Fruit fly (Drosophila melanogaster) whole organism, embryonic: ENCODE measurements around the gene Nlg2.
A peak's percentile ranks its signal among the peaks of the same experiment; 100 is the strongest.

Experiments used
- B-H1 ChIP-seq: fragments of 200-800 bp; sonication (Bioruptor generic); IDR thresholded peaks from 3 replicates; pipeline ENCODE4 v1.3.6; 2022; ENCODE audit warnings: missing biosample characterization, missing genetic modification characterization
- Bgb ChIP-seq: fragments of 200-800 bp; sonication (Bioruptor generic); IDR thresholded peaks from 2 replicates; pipeline ENCODE4 v1.3.6; 2022; ENCODE audit warnings: missing biosample characterization, missing genetic modification characterization; ENCODE audit not compliant: partially characterized antibody
- CG10654 ChIP-seq: fragments of 200-800 bp; sonication (Bioruptor generic); optimal IDR thresholded peaks from 2 replicates; lab custom pipeline; 2016; ENCODE audit warnings: missing biosample characterization, missing genetic modification characterization
- CG12942 ChIP-seq: fragments of 200-800 bp; sonication (Bioruptor generic); optimal IDR thresholded peaks from 3 replicates; lab custom pipeline; 2016; ENCODE audit warnings: missing biosample characterization, missing genetic modification characterization
- CG14050 ChIP-seq: fragments of 200-800 bp; sonication (Bioruptor generic); IDR thresholded peaks from 3 replicates; pipeline ENCODE4 v1.3.6; 2022; ENCODE audit warnings: missing biosample characterization, missing genetic modification characterization
- CG15696 ChIP-seq: fragments of 200-800 bp; sonication (Bioruptor generic); optimal IDR thresholded peaks from 2 replicates; lab custom pipeline; 2019; ENCODE audit warnings: missing biosample characterization, mild to moderate bottlenecking, missing genetic modification characterization, moderate library complexity
- CG1832 ChIP-seq: fragments of 200-800 bp; sonication (Bioruptor generic); optimal IDR thresholded peaks from 2 replicates; lab custom pipeline; 2017; ENCODE audit warnings: missing biosample characterization, mild to moderate bottlenecking, missing genetic modification characterization, inconsistent platforms
- CG18599 ChIP-seq: fragments of 200-800 bp; sonication (Bioruptor generic); optimal IDR thresholded peaks from 3 replicates; lab custom pipeline; 2017; ENCODE audit warnings: missing biosample characterization, missing genetic modification characterization, mild to moderate bottlenecking, moderate library complexity, missing genetic modification reagents
- CG2875 ChIP-seq: fragments of 200-800 bp; sonication (Bioruptor generic); optimal IDR thresholded peaks from 2 replicates; lab custom pipeline; 2017; ENCODE audit warnings: missing biosample characterization, mild to moderate bottlenecking, missing genetic modification characterization, missing genetic modification reagents
- CG30431 ChIP-seq: fragments of 200-800 bp; sonication (Bioruptor generic); optimal IDR thresholded peaks from 2 replicates; lab custom pipeline; 2017; ENCODE audit warnings: missing biosample characterization, missing genetic modification characterization
- CG31224 ChIP-seq: fragments of 200-800 bp; sonication (Bioruptor generic); IDR thresholded peaks from 2 replicates; pipeline ENCODE4 v1.3.6; 2022; ENCODE audit warnings: missing biosample characterization, missing genetic modification characterization
- CG3163 ChIP-seq: fragments of 200-800 bp; sonication (Bioruptor generic); optimal IDR thresholded peaks from 3 replicates; lab custom pipeline; 2016; ENCODE audit warnings: missing biosample characterization, missing genetic modification characterization
- CG34376 ChIP-seq: fragments of 200-800 bp; sonication (Bioruptor generic); optimal IDR thresholded peaks from 2 replicates; lab custom pipeline; 2018; ENCODE audit warnings: missing biosample characterization, mild to moderate bottlenecking, missing genetic modification characterization
- CG7987 ChIP-seq: fragments of 200-800 bp; sonication (Bioruptor generic); optimal IDR thresholded peaks from 2 replicates; lab custom pipeline; 2018; ENCODE audit warnings: missing biosample characterization, mild to moderate bottlenecking, missing genetic modification characterization, moderate library complexity
- CG8281 ChIP-seq: fragments of 200-800 bp; sonication (Bioruptor generic); optimal IDR thresholded peaks from 2 replicates; lab custom pipeline; 2018; ENCODE audit warnings: missing biosample characterization, mild to moderate bottlenecking, missing genetic modification characterization, moderate library complexity
- CG8388 ChIP-seq: fragments of 200-800 bp; sonication (Bioruptor generic); optimal IDR thresholded peaks from 2 replicates; lab custom pipeline; 2019; ENCODE audit warnings: missing biosample characterization, mild to moderate bottlenecking, missing genetic modification characterization, moderate library complexity
- D19A ChIP-seq: fragments of 200-800 bp; optimal IDR thresholded peaks from 3 replicates; lab custom pipeline; 2019; ENCODE audit warnings: missing biosample characterization, mild to moderate bottlenecking, missing genetic modification characterization, moderate library complexity
- Dad ChIP-seq: fragments of 200-800 bp; sonication (Bioruptor generic); optimal IDR thresholded peaks from 3 replicates; lab custom pipeline; 2016; ENCODE audit warnings: missing biosample characterization, missing genetic modification characterization
- Dfd ChIP-seq, 2 experiments: fragments of >200 bp; optimal IDR thresholded peaks; 2 replicates each; lab custom pipeline; 2017; ENCODE audit warnings: missing biosample characterization in 2 of 2, missing genetic modification characterization in 2 of 2
- Drgx ChIP-seq: fragments of 200-800 bp; sonication (Bioruptor generic); IDR thresholded peaks from 2 replicates; pipeline ENCODE4 v1.3.6; 2022; ENCODE audit warnings: missing biosample characterization, missing genetic modification characterization
- H2.0 ChIP-seq: fragments of 200-800 bp; sonication (Bioruptor generic); IDR thresholded peaks from 2 replicates; pipeline ENCODE4 v1.3.6; 2022; ENCODE audit warnings: missing biosample characterization, missing genetic modification characterization
- Lpt ChIP-seq: fragments of >200 bp; optimal IDR thresholded peaks from 2 replicates; lab custom pipeline; 2018; ENCODE audit warnings: missing biosample characterization, missing genetic modification characterization
- MBD-R2 ChIP-seq: fragments of 200-800 bp; sonication (Bioruptor generic); IDR thresholded peaks from 2 replicates; pipeline ENCODE4 v1.3.6; 2022; ENCODE audit warnings: missing biosample characterization, missing genetic modification characterization
- Mad ChIP-seq: fragments of 200-800 bp; sonication (Bioruptor generic); optimal IDR thresholded peaks from 2 replicates; lab custom pipeline; 2016; ENCODE audit warnings: missing biosample characterization, missing genetic modification characterization
- Nf-YA ChIP-seq: fragments of 200-800 bp; sonication (Bioruptor generic); IDR thresholded peaks from 2 replicates; pipeline ENCODE4 v1.3.6; 2022; ENCODE audit warnings: missing biosample characterization, missing genetic modification characterization
- PHDP ChIP-seq: fragments of 200-800 bp; sonication (Bioruptor generic); optimal IDR thresholded peaks from 3 replicates; lab custom pipeline; 2018; ENCODE audit warnings: missing biosample characterization, mild to moderate bottlenecking, missing genetic modification characterization, moderate library complexity
- bigmax ChIP-seq: fragments of 200-800 bp; sonication (Bioruptor generic); optimal IDR thresholded peaks from 2 replicates; lab custom pipeline; 2018; ENCODE audit warnings: missing biosample characterization, mild to moderate bottlenecking, missing genetic modification characterization
- br ChIP-seq: fragments of >200 bp; optimal IDR thresholded peaks from 2 replicates; lab custom pipeline; 2017
- chm ChIP-seq: fragments of 200-800 bp; sonication (Bioruptor generic); IDR thresholded peaks from 2 replicates; pipeline ENCODE4 v1.3.6; 2022; ENCODE audit warnings: missing biosample characterization, missing genetic modification characterization
- ci ChIP-seq: fragments of 200-800 bp; sonication (Bioruptor generic); IDR thresholded peaks from 3 replicates; pipeline ENCODE4 v1.3.6; 2022; ENCODE audit warnings: missing biosample characterization, missing genetic modification characterization
- crc ChIP-seq: fragments of 200-800 bp; sonication (Bioruptor generic); optimal IDR thresholded peaks from 2 replicates; lab custom pipeline; 2016; ENCODE audit warnings: missing biosample characterization, missing genetic modification characterization
- crol ChIP-seq: fragments of 200-800 bp; sonication (Bioruptor generic); IDR thresholded peaks from 2 replicates; pipeline ENCODE4 v1.3.6; 2022; ENCODE audit warnings: missing biosample characterization, missing genetic modification characterization
- dimm ChIP-seq: fragments of 200-800 bp; sonication (Bioruptor generic); IDR thresholded peaks from 2 replicates; pipeline ENCODE4 v1.3.6; 2022; ENCODE audit warnings: missing biosample characterization, missing genetic modification characterization
- dpn ChIP-seq, 2 experiments: fragments of 200-800 bp; sonication (Bioruptor generic); optimal IDR thresholded peaks; 3 replicates each; lab custom pipeline; 2016; ENCODE audit warnings: missing biosample characterization in 2 of 2, missing genetic modification characterization in 2 of 2
- fd96Cb ChIP-seq: fragments of 200-800 bp; sonication (Bioruptor generic); optimal IDR thresholded peaks from 2 replicates; lab custom pipeline; 2018; ENCODE audit warnings: missing biosample characterization, mild to moderate bottlenecking, missing genetic modification characterization, moderate library complexity
- ftz-f1 ChIP-seq: fragments of 200-800 bp; sonication (Bioruptor generic); optimal IDR thresholded peaks from 2 replicates; lab custom pipeline; 2016; ENCODE audit warnings: missing biosample characterization, missing genetic modification characterization
- gcm2 ChIP-seq: fragments of 200-800 bp; sonication (Bioruptor generic); optimal IDR thresholded peaks from 2 replicates; lab custom pipeline; 2016; ENCODE audit warnings: missing biosample characterization, missing genetic modification characterization
- gt ChIP-seq: fragments of 200-800 bp; sonication (Bioruptor generic); IDR thresholded peaks from 2 replicates; pipeline ENCODE4 v1.3.6; 2022; ENCODE audit warnings: missing biosample characterization, missing genetic modification characterization
- klu ChIP-seq: fragments of 200-800 bp; sonication (Bioruptor generic); IDR thresholded peaks from 2 replicates; pipeline ENCODE4 v1.3.6; 2022; ENCODE audit warnings: missing biosample characterization, missing genetic modification characterization
- luna ChIP-seq: fragments of 200-800 bp; sonication (Bioruptor generic); optimal IDR thresholded peaks from 2 replicates; lab custom pipeline; 2016; ENCODE audit warnings: missing biosample characterization, missing genetic modification characterization
- pzg ChIP-seq: fragments of 200-800 bp; sonication (Bioruptor generic); optimal IDR thresholded peaks from 3 replicates; lab custom pipeline; 2018; ENCODE audit warnings: missing biosample characterization, mild to moderate bottlenecking, missing genetic modification characterization, moderate library complexity
- sc ChIP-seq, 3 experiments: fragments of >200 bp in 2 of 3; fragments of 200-800 bp in 1 of 3; sonication (Bioruptor generic) in 1 of 3; optimal IDR thresholded peaks; 2 replicates in 2 of 3; 3 replicates in 1 of 3; lab custom pipeline; 2017; ENCODE audit warnings: mild to moderate bottlenecking in 1 of 3, missing biosample characterization in 1 of 3, missing genetic modification characterization in 1 of 3, missing genetic modification reagents in 1 of 3
- sens ChIP-seq: fragments of 200-800 bp; sonication (Bioruptor generic); peaks from one replicate; lab custom pipeline; 2016; ENCODE audit warnings: missing biosample characterization, missing genetic modification characterization
- seq ChIP-seq: fragments of 200-800 bp; sonication (Bioruptor generic); IDR thresholded peaks from 2 replicates; pipeline ENCODE4 v1.3.6; 2022; ENCODE audit warnings: missing biosample characterization, missing genetic modification characterization
- so ChIP-seq: fragments of 200-800 bp; sonication (Bioruptor generic); IDR thresholded peaks from 3 replicates; pipeline ENCODE4 v1.3.6; 2022; ENCODE audit warnings: missing biosample characterization, missing genetic modification characterization
- sqz ChIP-seq: fragments of 200-800 bp; sonication (Bioruptor generic); optimal IDR thresholded peaks from 3 replicates; lab custom pipeline; 2018; ENCODE audit warnings: missing biosample characterization, mild to moderate bottlenecking, missing genetic modification characterization
- tll ChIP-seq, 2 experiments: fragments of 200-800 bp in 1 of 2; fragments of >200 bp in 1 of 2; sonication (Bioruptor generic) in 1 of 2; optimal IDR thresholded peaks; 2 replicates each; lab custom pipeline; 2017 to 2019; ENCODE audit warnings: missing biosample characterization in 2 of 2, missing genetic modification characterization in 2 of 2, mild to moderate bottlenecking in 1 of 2, moderate library complexity in 1 of 2
- usp ChIP-seq: fragments of >200 bp; optimal IDR thresholded peaks from 2 replicates; lab custom pipeline; 2017; ENCODE audit warnings: missing biosample characterization, missing genetic modification characterization
- zen ChIP-seq: fragments of 200-800 bp; sonication (Bioruptor generic); optimal IDR thresholded peaks from 3 replicates; lab custom pipeline; 2018; ENCODE audit warnings: missing biosample characterization, mild to moderate bottlenecking, missing genetic modification characterization, moderate library complexity
- zfh1 ChIP-seq: fragments of 200-800 bp; sonication (Bioruptor generic); IDR thresholded peaks from 3 replicates; pipeline ENCODE4 v1.3.6; 2022; ENCODE audit warnings: missing biosample characterization, missing genetic modification characterization

Gene Nlg2

dm6 chr2L:6918517-6919202 is 44.0 kb downstream of the Nlg2 start, which contains the start of gene nop5 (continued):
- peak; percentile 35 for TF ChIP-seq CG10654
- TF ChIP-seq CG30431: peak; percentile 35
- TF ChIP-seq bigmax (GFP tag; lab: Kevin White, UChicago): peak; percentile 93
- peak; percentile 60 for TF ChIP-seq CG18599 (GFP tag; lab: Kevin White, UChicago)
- peak; percentile 44 for TF ChIP-seq ftz-f1
- TF ChIP-seq CG1832: no peak
- TF ChIP-seq CG34376 (GFP tag; lab: Kevin White, UChicago): peak; percentile 33
- TF ChIP-seq CG15696 (tag; lab: Kevin White, UChicago): peak; percentile 65
- TF ChIP-seq ci (GFP tag; lab: Robert Waterston, UW): peak; percentile 53; the same call in 2 of the 3 replicates
- no peak for TF ChIP-seq tll (GFP tag; optimal IDR thresholded peaks at IDR 0.05; lab: Kevin White, UChicago)
- no peak for TF ChIP-seq H2.0 (GFP tag; lab: Robert Waterston, UW)
- TF ChIP-seq Drgx (GFP tag; lab: Robert Waterston, UW): no peak
- TF ChIP-seq B-H1: no peak
- TF ChIP-seq CG2875: peak; percentile 39
- no peak for TF ChIP-seq seq (GFP tag; lab: Robert Waterston, UW)
- no peak for TF ChIP-seq sqz (GFP tag; lab: Kevin White, UChicago)
- TF ChIP-seq CG14050 (GFP tag; lab: Robert Waterston, UW): peak; percentile 26; the same call in 1 of the 3 replicates
- no peak for TF ChIP-seq Lpt (GFP tag; lab: Kevin White, UChicago)
- peak; percentile 4 to 40 for TF ChIP-seq dpn (GFP tag; optimal IDR thresholded peaks at IDR 0.05; lab: Kevin White, UChicago)
- TF ChIP-seq Mad: peak; percentile 10
- TF ChIP-seq CG31224 (GFP tag; lab: Robert Waterston, UW): no peak
- no peak for TF ChIP-seq klu (GFP tag; lab: Robert Waterston, UW)
- no peak for TF ChIP-seq chm (GFP tag; lab: Robert Waterston, UW)
- no peak for TF ChIP-seq so
- no peak for TF ChIP-seq br (lab: Kevin White, UChicago)
- TF ChIP-seq gcm2 (GFP tag; lab: Kevin White, UChicago): no peak
- no peak for TF ChIP-seq dimm
- TF ChIP-seq crol: no peak
- TF ChIP-seq Dfd (GFP tag; optimal IDR thresholded peaks at IDR 0.05; lab: Kevin White, UChicago): no peak
- TF ChIP-seq luna (GFP tag; lab: Kevin White, UChicago): no peak
- no peak for TF ChIP-seq D19A
- TF ChIP-seq gt (GFP tag; lab: Robert Waterston, UW): no peak
- no peak for TF ChIP-seq sc (optimal IDR thresholded peaks at IDR 0.05; lab: Kevin White, UChicago)
- TF ChIP-seq sc (GFP tag; optimal IDR thresholded peaks at IDR 0.05; lab: Kevin White, UChicago): no peak
- no peak for TF ChIP-seq Dad (GFP tag; lab: Kevin White, UChicago)
- no peak for TF ChIP-seq usp (GFP tag; lab: Kevin White, UChicago)
- TF ChIP-seq pzg (GFP tag; lab: Kevin White, UChicago): peak; percentile 47
- TF ChIP-seq PHDP (tag; lab: Kevin White, UChicago): peak; percentile 36
- TF ChIP-seq Nf-YA (GFP tag; lab: Robert Waterston, UW): no peak
- TF ChIP-seq crc (GFP tag; lab: Kevin White, UChicago): no peak
- peak; percentile 3 for TF ChIP-seq CG12942
- peak; percentile 20 for TF ChIP-seq zen (tag; lab: Kevin White, UChicago)
- TF ChIP-seq fd96Cb: peak; percentile 52
- TF ChIP-seq zfh1: 0 out of 3 replicates have a peak, but pooled peaks have one; percentile 8
- no peak for TF ChIP-seq CG8281 (tag; lab: Kevin White, UChicago)
- no peak for TF ChIP-seq CG3163 (GFP tag; lab: Kevin White, UChicago)
- TF ChIP-seq Bgb (GFP tag; lab: Robert Waterston, UW): no peak
- no peak for TF ChIP-seq CG7987 (GFP tag; lab: Kevin White, UChicago)
- peak; percentile 5 for TF ChIP-seq sens
- TF ChIP-seq MBD-R2 (GFP tag; lab: Robert Waterston, UW): 0 out of 2 replicates have a peak, but pooled peaks have one; percentile 7
- TF ChIP-seq CG8388 (GFP tag; lab: Kevin White, UChicago): peak; percentile 69
